Worm (Caenorhabditis elegans) whole organism, mixed stage, embryonic: ENCODE measurements around the gene his-71.
A peak's percentile ranks its signal among the peaks of the same experiment; 100 is the strongest.

Experiments used
- M03D4.4 ChIP-seq: sonication (generic microtip); optimal IDR thresholded peaks from 2 replicates; lab custom pipeline; 2017; ENCODE audit warnings: mild to moderate bottlenecking, missing genetic modification characterization, missing compliant biosample characterization
- bed-3 ChIP-seq: fragments of 200-800 bp; sonication (Bioruptor generic); optimal IDR thresholded peaks from 3 replicates; lab custom pipeline; 2018; ENCODE audit warnings: mild to moderate bottlenecking, missing genetic modification characterization, moderate library complexity, missing compliant biosample characterization
- blmp-1 ChIP-seq: fragments of 150-350 bp; optimal IDR thresholded peaks from 2 replicates; lab custom pipeline; 2014; ENCODE audit warnings: missing biosample characterization, missing genetic modification characterization
- ceh-83 ChIP-seq: fragments of 200-800 bp; sonication (Bioruptor generic); optimal IDR thresholded peaks from 2 replicates; lab custom pipeline; 2018; ENCODE audit warnings: mild to moderate bottlenecking, missing genetic modification characterization, missing compliant biosample characterization
- ces-1 ChIP-seq: fragments of 150-350 bp; optimal IDR thresholded peaks from 2 replicates; lab custom pipeline; 2014; ENCODE audit warnings: missing biosample characterization, missing genetic modification reagents, missing genetic modification characterization
- cnd-1 ChIP-seq: fragments of 200-800 bp; sonication (Bioruptor generic); optimal IDR thresholded peaks from 2 replicates; lab custom pipeline; 2018; ENCODE audit warnings: mild to moderate bottlenecking, missing genetic modification characterization, missing compliant biosample characterization
- drap-1 ChIP-seq: fragments of 200-800 bp; sonication (Bioruptor generic); optimal IDR thresholded peaks from 3 replicates; lab custom pipeline; 2018; ENCODE audit warnings: mild to moderate bottlenecking, missing genetic modification characterization, missing compliant biosample characterization
- elt-1 ChIP-seq: sonication (generic microtip); optimal IDR thresholded peaks from 2 replicates; lab custom pipeline; 2017; ENCODE audit warnings: missing genetic modification characterization, mild to moderate bottlenecking, missing compliant biosample characterization, antibody characterized with exemption, moderate library complexity, borderline replicate concordance; ENCODE audit not compliant: insufficient read depth
- elt-3 ChIP-seq: fragments of 150-350 bp; optimal IDR thresholded peaks from 2 replicates; lab custom pipeline; 2014; ENCODE audit warnings: missing biosample characterization, missing genetic modification characterization
- flh-1 ChIP-seq: fragments of 200-800 bp; sonication (Bioruptor generic); optimal IDR thresholded peaks from 2 replicates; lab custom pipeline; 2018; ENCODE audit warnings: mild to moderate bottlenecking, missing genetic modification characterization, moderate library complexity, missing compliant biosample characterization
- hlh-1 ChIP-seq: fragments of 150-350 bp; optimal IDR thresholded peaks from 2 replicates; lab custom pipeline; 2014; ENCODE audit warnings: missing biosample characterization, missing genetic modification reagents, missing genetic modification characterization
- lin-13 ChIP-seq: fragments of 150-350 bp; optimal IDR thresholded peaks from 2 replicates; lab custom pipeline; 2014; ENCODE audit warnings: missing biosample characterization, missing genetic modification characterization
- lin-32 ChIP-seq: fragments of 200-800 bp; sonication (Bioruptor generic); optimal IDR thresholded peaks from 2 replicates; lab custom pipeline; 2018; ENCODE audit warnings: mild to moderate bottlenecking, missing genetic modification characterization, missing compliant biosample characterization
- lsy-2 ChIP-seq: fragments of 150-350 bp; optimal IDR thresholded peaks from 2 replicates; lab custom pipeline; 2014; ENCODE audit warnings: missing biosample characterization, missing genetic modification characterization
- mep-1 ChIP-seq: fragments of 150-350 bp; optimal IDR thresholded peaks from 2 replicates; lab custom pipeline; 2017; ENCODE audit warnings: missing biosample characterization, missing genetic modification reagents, missing genetic modification characterization, inconsistent platforms
- mls-2 ChIP-seq: sonication (generic microtip); optimal IDR thresholded peaks from 2 replicates; lab custom pipeline; 2016; ENCODE audit warnings: mild to moderate bottlenecking, missing genetic modification characterization, moderate library complexity, missing compliant biosample characterization
- nhr-2 ChIP-seq: fragments of 150-350 bp; optimal IDR thresholded peaks from 2 replicates; lab custom pipeline; 2014; ENCODE audit warnings: missing biosample characterization, missing genetic modification characterization
- nhr-237 ChIP-seq: fragments of 150-350 bp; optimal IDR thresholded peaks from 2 replicates; lab custom pipeline; 2014; ENCODE audit warnings: missing biosample characterization, missing genetic modification characterization
- nhr-28 ChIP-seq: fragments of 150-350 bp; optimal IDR thresholded peaks from 2 replicates; lab custom pipeline; 2014; ENCODE audit warnings: missing biosample characterization, missing genetic modification characterization
- nhr-76 ChIP-seq: sonication (generic microtip); optimal IDR thresholded peaks from 2 replicates; lab custom pipeline; 2017; ENCODE audit warnings: missing biosample characterization, missing genetic modification characterization
- pha-4 ChIP-seq: fragments of 150-350 bp; optimal IDR thresholded peaks from 2 replicates; lab custom pipeline; 2018; ENCODE audit warnings: missing biosample characterization, missing genetic modification reagents, missing genetic modification characterization
- sem-2 ChIP-seq: fragments of 200-800 bp; sonication (Bioruptor generic); optimal IDR thresholded peaks from 2 replicates; lab custom pipeline; 2018; ENCODE audit warnings: mild to moderate bottlenecking, missing genetic modification characterization, missing compliant biosample characterization
- snpc-4 ChIP-seq: fragments of 150-350 bp; optimal IDR thresholded peaks from 2 replicates; lab custom pipeline; 2014; ENCODE audit warnings: missing biosample characterization, missing genetic modification characterization
- sptf-1 ChIP-seq: sonication (generic microtip); optimal IDR thresholded peaks from 2 replicates; lab custom pipeline; 2017; ENCODE audit warnings: mild to moderate bottlenecking, missing genetic modification characterization, moderate library complexity, missing compliant biosample characterization
- tbx-8 ChIP-seq: fragments of 200-800 bp; sonication (Bioruptor generic); optimal IDR thresholded peaks from 2 replicates; lab custom pipeline; 2018; ENCODE audit warnings: mild to moderate bottlenecking, missing genetic modification characterization, moderate library complexity, missing compliant biosample characterization
- unc-120 ChIP-seq: sonication (generic microtip); optimal IDR thresholded peaks from 2 replicates; lab custom pipeline; 2017; ENCODE audit warnings: missing genetic modification characterization, missing compliant biosample characterization; ENCODE audit not compliant: poor library complexity, severe bottlenecking
- unc-39 ChIP-seq: fragments of 150-350 bp; optimal IDR thresholded peaks from 2 replicates; lab custom pipeline; 2014; ENCODE audit warnings: missing biosample characterization, missing genetic modification characterization
- unc-62 ChIP-seq: fragments of 150-350 bp; optimal IDR thresholded peaks from 2 replicates; lab custom pipeline; 2014; ENCODE audit warnings: missing biosample characterization, missing genetic modification reagents, missing genetic modification characterization
- zip-8 ChIP-seq: fragments of 150-350 bp; optimal IDR thresholded peaks from 2 replicates; lab custom pipeline; 2014; ENCODE audit warnings: missing biosample characterization, missing genetic modification characterization
- ztf-11 ChIP-seq: fragments of 150-350 bp; optimal IDR thresholded peaks from 2 replicates; lab custom pipeline; 2014; ENCODE audit warnings: missing biosample characterization, missing genetic modification characterization

Gene his-71

DNA sequence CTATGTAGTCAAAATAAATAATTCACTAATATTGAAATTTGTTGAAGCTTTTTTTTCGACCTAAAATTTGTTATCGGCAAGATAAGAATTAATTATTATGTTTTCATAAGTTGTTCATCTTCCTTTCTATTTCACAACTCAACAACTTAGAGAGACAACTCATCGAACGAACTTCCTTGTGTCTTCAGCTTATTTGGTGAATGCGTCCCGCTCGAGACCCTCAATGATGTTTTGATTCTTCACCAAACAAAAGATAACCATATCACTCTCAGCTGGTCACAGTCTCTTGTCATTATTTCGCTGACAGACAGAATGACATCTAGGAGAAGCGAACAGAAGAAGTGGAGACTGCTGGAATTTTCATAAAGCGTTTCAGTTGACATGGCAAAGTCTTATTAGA lies 2.9 kb upstream of the his-71 start:
- TF ChIP-seq lin-13 (tag; lab: Kevin White, UChicago), result no peak
- TF ChIP-seq zip-8 (tag; lab: Kevin White, UChicago), result no peak
- TF ChIP-seq ceh-83, result no peak
- TF ChIP-seq hlh-1 (tag; lab: Kevin White, UChicago), result no peak
- TF ChIP-seq mls-2 (tag; lab: Kevin White, UChicago), result no peak
- no peak for TF ChIP-seq M03D4.4 (tag; lab: Kevin White, UChicago)
- no peak for TF ChIP-seq blmp-1 (tag; lab: Kevin White, UChicago)
- TF ChIP-seq bed-3 (GFP tag; lab: Kevin White, UChicago), result no peak
- TF ChIP-seq flh-1 (GFP tag; lab: Kevin White, UChicago), result no peak

DNA sequence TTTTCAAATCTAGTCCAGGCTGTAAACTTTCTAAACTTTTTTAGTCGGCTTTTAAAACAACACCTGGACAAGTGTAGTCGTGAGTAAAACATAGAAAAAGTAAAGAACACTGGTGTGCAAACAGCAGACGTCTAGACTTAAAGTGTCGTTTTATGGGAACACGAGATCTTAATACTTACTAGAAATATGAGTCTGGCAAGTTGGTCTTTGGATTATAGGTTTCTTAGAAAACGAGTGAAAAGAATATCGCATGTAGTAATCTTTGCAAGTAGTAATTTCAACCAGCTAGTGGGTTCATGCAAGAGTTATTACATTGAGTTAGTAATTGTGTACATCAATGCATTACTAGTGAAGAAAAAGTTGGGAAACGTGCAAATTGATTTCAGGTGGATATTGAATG lies 4.4 kb downstream of the his-71 start:
- TF ChIP-seq mep-1 (tag; lab: Kevin White, UChicago) (no peak), bed-3 (GFP tag; lab: Kevin White, UChicago) (no peak), snpc-4 (tag; lab: Kevin White, UChicago) (no peak), lsy-2 (tag; lab: Kevin White, UChicago) (no peak), zip-8 (tag; lab: Kevin White, UChicago) (no peak), cnd-1 (tag; lab: Kevin White, UChicago) (no peak), pha-4 (no peak), sptf-1 (tag; lab: Kevin White, UChicago) (no peak), nhr-76 (no peak), lin-13 (tag; lab: Kevin White, UChicago) (no peak), unc-120 (tag; lab: Kevin White, UChicago) (no peak), blmp-1 (tag; lab: Kevin White, UChicago) (no peak), sem-2 (GFP tag; lab: Kevin White, UChicago) (no peak), ceh-83 (no peak)

DNA sequence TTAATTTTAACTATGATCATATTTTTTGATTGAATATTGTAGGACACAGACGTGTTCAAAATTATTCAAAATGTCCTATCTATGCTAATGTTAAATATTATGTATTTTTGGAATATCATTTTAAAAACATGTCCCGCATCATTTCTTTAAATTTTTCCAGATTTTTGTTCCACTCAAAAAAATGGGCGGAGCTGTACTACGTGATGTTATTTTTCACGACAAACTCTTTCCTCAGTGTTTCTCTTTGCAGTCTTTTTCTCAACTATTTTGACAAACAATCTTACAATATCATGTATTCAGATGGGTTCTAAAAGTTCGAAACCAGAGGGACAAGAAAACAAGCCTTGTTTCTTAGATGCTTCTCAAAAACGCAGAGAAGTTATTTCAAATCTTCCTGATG lies 5.5 kb downstream of the his-71 start, which contains the start of gene F45E1.5:
Gene F45E1.5 (plus strand): TSS at position 301 of the 400 bp plus-strand sequence.
- TF ChIP-seq nhr-28 (tag; lab: Kevin White, UChicago) (no peak), unc-39 (tag; lab: Kevin White, UChicago) (no peak), nhr-237 (tag; lab: Kevin White, UChicago) (no peak)

DNA sequence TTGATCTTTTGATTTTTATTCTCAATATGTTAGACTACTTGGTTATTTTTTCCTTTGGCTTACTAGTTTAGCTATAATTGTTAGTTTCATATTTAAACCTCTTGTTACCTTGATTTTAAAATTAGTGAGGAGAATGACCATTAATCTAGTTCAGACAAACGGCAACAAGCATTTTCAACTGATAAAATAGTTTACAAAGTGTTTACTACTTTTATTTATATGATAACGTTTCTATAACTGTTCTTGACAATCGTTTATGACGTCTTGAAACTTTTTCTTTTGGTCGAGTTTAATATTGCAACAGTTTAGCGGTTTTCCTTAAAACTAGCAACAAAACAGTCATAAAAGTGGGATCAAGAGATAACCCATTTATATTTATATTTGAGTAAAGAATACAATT lies 6.1 kb downstream of the his-71 start:
- no peak for TF ChIP-seq elt-1
- no peak for TF ChIP-seq ztf-11 (tag; lab: Kevin White, UChicago)
- no peak for TF ChIP-seq unc-120 (tag; lab: Kevin White, UChicago)
- TF ChIP-seq elt-3 (tag; lab: Kevin White, UChicago), result no peak
- no peak for TF ChIP-seq blmp-1 (tag; lab: Kevin White, UChicago)

DNA sequence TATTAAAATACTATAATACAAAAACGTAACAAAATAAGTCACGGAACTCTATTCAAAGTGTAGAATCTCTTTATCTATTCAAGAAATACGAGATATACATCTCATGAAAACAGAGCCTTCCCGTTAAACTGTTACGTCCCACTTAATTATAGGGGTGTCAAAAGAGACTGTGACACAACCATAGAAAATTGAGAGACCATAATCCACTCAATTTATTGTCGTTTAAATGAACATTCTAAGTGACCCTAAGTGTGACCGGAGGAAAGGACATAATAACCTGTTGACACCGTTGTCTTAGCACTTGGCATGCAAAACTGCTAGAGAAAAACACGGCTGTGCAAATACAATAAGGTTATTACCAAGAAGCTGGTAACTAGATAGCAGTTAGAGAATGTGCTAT lies 13.3 kb downstream of the his-71 start:
- TF ChIP-seq cnd-1 (tag; lab: Kevin White, UChicago) (no peak), nhr-2 (tag; lab: Kevin White, UChicago) (peak; percentile 90), nhr-76 (no peak), lin-32 (GFP tag; lab: Kevin White, UChicago) (no peak), zip-8 (tag; lab: Kevin White, UChicago) (peak; percentile 43), ces-1 (GFP tag; lab: Kevin White, UChicago) (peak; percentile 74)

DNA sequence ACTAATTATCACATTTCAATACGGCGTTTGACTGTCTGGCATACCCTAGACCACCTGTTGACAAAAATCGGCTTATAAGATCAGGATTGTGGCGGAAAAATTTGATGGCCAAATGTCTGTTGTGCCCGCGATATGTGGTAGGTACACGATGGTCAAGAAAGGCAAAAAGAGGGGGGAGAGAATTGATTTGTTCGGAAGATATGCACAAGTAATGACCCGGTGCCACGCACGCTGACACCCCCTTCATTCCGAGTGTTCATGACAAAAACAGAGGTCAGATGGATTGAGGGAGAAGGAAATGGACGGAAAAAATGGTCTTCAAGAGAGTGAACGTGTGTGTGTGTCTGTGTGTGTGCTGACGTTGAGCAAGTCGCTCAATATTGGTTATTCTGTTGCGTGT lies 16.4 kb downstream of the his-71 start:
- TF ChIP-seq mls-2 (tag; lab: Kevin White, UChicago) (peak; percentile 25), cnd-1 (tag; lab: Kevin White, UChicago) (peak; percentile 58), elt-3 (tag; lab: Kevin White, UChicago) (no peak), elt-1 (peak; percentile 54), ces-1 (GFP tag; lab: Kevin White, UChicago) (no peak), drap-1 (GFP tag; lab: Kevin White, UChicago) (no peak), bed-3 (GFP tag; lab: Kevin White, UChicago) (no peak), snpc-4 (tag; lab: Kevin White, UChicago) (no peak), mep-1 (tag; lab: Kevin White, UChicago) (no peak), nhr-28 (tag; lab: Kevin White, UChicago) (no peak), M03D4.4 (tag; lab: Kevin White, UChicago) (no peak), unc-120 (tag; lab: Kevin White, UChicago) (no peak), lin-32 (GFP tag; lab: Kevin White, UChicago) (peak; percentile 52), sem-2 (GFP tag; lab: Kevin White, UChicago) (no peak), nhr-2 (tag; lab: Kevin White, UChicago) (peak; percentile 89), ztf-11 (tag; lab: Kevin White, UChicago) (no peak), nhr-76 (no peak), tbx-8 (GFP tag; lab: Kevin White, UChicago) (no peak), unc-62 (GFP tag; lab: Kevin White, UChicago) (no peak), unc-39 (tag; lab: Kevin White, UChicago) (no peak), flh-1 (GFP tag; lab: Kevin White, UChicago) (no peak)
- TF ChIP-seq, all 35 proteins: peak for 5
